1 fruit fly cellular context compared by ENCODE assay signal in genomic region chr2L:8365701-8366643, dm6.
TF ChIP-seq lines count a peak whose summit lies in the region.

Gene Pp2A-29B (plus strand): TSS chr2L:8366038.

TF ChIP-seq in whole organism, embryonic, 481 proteins besides CTCF, POLR2A, EP300 and RAD21 (continued from another document):
- peak; percentile 7 for TF ChIP-seq Deaf1 (tag; optimal IDR thresholded peaks at IDR 0.05; lab: Kevin White, UChicago)
- no peak for TF ChIP-seq prd (optimal IDR thresholded peaks at IDR 0.05; lab: Kevin White, UChicago)
- peak; percentile 24; the same call in 1 of the 3 replicates for TF ChIP-seq prd (GFP tag; IDR thresholded peaks at IDR 0.05; lab: Robert Waterston, UW)
- no peak for TF ChIP-seq Neu2 (GFP tag; optimal IDR thresholded peaks at IDR 0.05; lab: Kevin White, UChicago; ENCODE audit: borderline replicate concordance)
- TF ChIP-seq CG30403 (GFP tag; optimal IDR thresholded peaks at IDR 0.05; lab: Kevin White, UChicago): peak; percentile 19
- TF ChIP-seq CG18619 (GFP tag; optimal IDR thresholded peaks at IDR 0.05; lab: Kevin White, UChicago): peak; percentile 27
- TF ChIP-seq jing (GFP tag; optimal IDR thresholded peaks at IDR 0.05; lab: Kevin White, UChicago): no peak
- no peak for TF ChIP-seq lov (optimal IDR thresholded peaks at IDR 0.05; lab: Kevin White, UChicago)
- no peak for TF ChIP-seq lov (GFP tag; IDR thresholded peaks at IDR 0.05; lab: Robert Waterston, UW)
- peak; percentile 99 for TF ChIP-seq Scr (GFP tag; IDR thresholded peaks at IDR 0.05; lab: Robert Waterston, UW; ENCODE audit: partially characterized antibody)
- peak; percentile 67; the same call in 2 of the 3 replicates for TF ChIP-seq CG17361 (GFP tag; IDR thresholded peaks at IDR 0.05; lab: Robert Waterston, UW)
- peak; percentile 92 for TF ChIP-seq phol (tag; optimal IDR thresholded peaks at IDR 0.05; lab: Kevin White, UChicago)
- peak; percentile 98 for TF ChIP-seq nerfin-2 (GFP tag; IDR thresholded peaks at IDR 0.05; lab: Robert Waterston, UW; ENCODE audit: partially characterized antibody)
- peak; percentile 46 for TF ChIP-seq dmrt11E (tag; optimal IDR thresholded peaks at IDR 0.05; lab: Kevin White, UChicago)
- no peak for TF ChIP-seq CG3163 (GFP tag; optimal IDR thresholded peaks at IDR 0.05; lab: Kevin White, UChicago)
- no peak for TF ChIP-seq CG3726 (GFP tag; IDR thresholded peaks at IDR 0.05; lab: Robert Waterston, UW)
- no peak for TF ChIP-seq mirr (GFP tag; optimal IDR thresholded peaks at IDR 0.05; lab: Kevin White, UChicago)
- no peak for TF ChIP-seq tll (GFP tag; optimal IDR thresholded peaks at IDR 0.05; lab: Kevin White, UChicago)
- no peak for TF ChIP-seq corto (GFP tag; optimal IDR thresholded peaks at IDR 0.05; lab: Kevin White, UChicago)
- no peak for TF ChIP-seq sens-2 (GFP tag; IDR thresholded peaks at IDR 0.05; lab: Robert Waterston, UW)
- peak; percentile 80 for TF ChIP-seq trem (tag; optimal IDR thresholded peaks at IDR 0.05; lab: Kevin White, UChicago)
- peak; percentile 31 for TF ChIP-seq Ets97D (GFP tag; optimal IDR thresholded peaks at IDR 0.05; lab: Kevin White, UChicago)
- TF ChIP-seq sqz (GFP tag; optimal IDR thresholded peaks at IDR 0.05; lab: Kevin White, UChicago): peak; percentile 93
- no peak for TF ChIP-seq BtbVII (GFP tag; optimal IDR thresholded peaks at IDR 0.05; lab: Kevin White, UChicago)
- peak; percentile 33; the same call in 1 of the 2 replicates for TF ChIP-seq CG32767 (GFP tag; IDR thresholded peaks at IDR 0.05; lab: Robert Waterston, UW)
- TF ChIP-seq CG6689 (GFP tag; IDR thresholded peaks at IDR 0.05; lab: Robert Waterston, UW): no peak
- TF ChIP-seq CG2129 (GFP tag; IDR thresholded peaks at IDR 0.05; lab: Robert Waterston, UW; ENCODE audit: partially characterized antibody): peak; percentile 99
- TF ChIP-seq CG10654 (GFP tag; optimal IDR thresholded peaks at IDR 0.05; lab: Kevin White, UChicago): no peak
TF ChIP-seq in whole organism, embryonic: peak in this region for 161.
